In genomic region chrX:17601345-17601744, ce11 we compare ENCODE assay signal across 3 worm cellular contexts.
TF ChIP-seq lines count a peak whose summit lies in the region.

No protein-coding gene starts in this region.

TF ChIP-seq in whole organism, L1 larva, 84 proteins besides CTCF, POLR2A, EP300 and RAD21 (continued from another document):
- TF ChIP-seq ztf-11 (tag; optimal IDR thresholded peaks at IDR 0.05; lab: Kevin White, UChicago): no peak
TF ChIP-seq in whole organism, L1 larva: peak in this region for 6.

TF ChIP-seq in whole organism, L2 larva, 48 proteins besides CTCF, POLR2A, EP300 and RAD21 (continued from another document):
- TF ChIP-seq sma-9 (GFP tag; optimal IDR thresholded peaks at IDR 0.05; lab: Kevin White, UChicago) (peak; percentile 41), sma-9 (tag; optimal IDR thresholded peaks at IDR 0.05; lab: Kevin White, UChicago) (no peak), peb-1 (tag; optimal IDR thresholded peaks at IDR 0.05; lab: Kevin White, UChicago) (no peak), nhr-237 (tag; optimal IDR thresholded peaks at IDR 0.05; lab: Kevin White, UChicago) (no peak), fos-1 (tag; optimal IDR thresholded peaks at IDR 0.05; lab: Kevin White, UChicago) (peak; percentile 81)

TF ChIP-seq in whole organism, L4 larva, 104 proteins besides CTCF, POLR2A, EP300 and RAD21 (continued from another document):
- TF ChIP-seq mep-1 (tag; optimal IDR thresholded peaks at IDR 0.05; lab: Kevin White, UChicago): peak; percentile 36
- TF ChIP-seq dmd-6 (GFP tag; IDR thresholded peaks at IDR 0.05; lab: Robert Waterston, UW): peak; percentile 55
- no peak for TF ChIP-seq Y5F2A.4 (GFP tag; optimal IDR thresholded peaks at IDR 0.05; lab: Kevin White, UChicago)
- TF ChIP-seq D1046.2 (GFP tag; IDR thresholded peaks at IDR 0.05; lab: Robert Waterston, UW): no peak
- TF ChIP-seq lin-39 (tag; optimal IDR thresholded peaks at IDR 0.05; lab: Kevin White, UChicago): no peak
- no peak for TF ChIP-seq F26F4.8 (GFP tag; conservative IDR thresholded peaks at IDR 0.05; lab: Robert Waterston, UW)
- no peak for TF ChIP-seq ztf-11 (tag; optimal IDR thresholded peaks at IDR 0.05; lab: Kevin White, UChicago)
- no peak for TF ChIP-seq ceh-62 (tag; optimal IDR thresholded peaks at IDR 0.05; lab: Kevin White, UChicago)
- no peak for TF ChIP-seq nhr-6 (tag; optimal IDR thresholded peaks at IDR 0.05; lab: Kevin White, UChicago)
- TF ChIP-seq nhr-42 (GFP tag; IDR thresholded peaks at IDR 0.05; lab: Robert Waterston, UW): no peak
- TF ChIP-seq lim-7 (GFP tag; IDR thresholded peaks at IDR 0.05; lab: Robert Waterston, UW): no peak
- TF ChIP-seq ces-1 (GFP tag; optimal IDR thresholded peaks at IDR 0.05; lab: Kevin White, UChicago): no peak
- TF ChIP-seq Y75B8A.6 (GFP tag; IDR thresholded peaks at IDR 0.05; lab: Robert Waterston, UW): no peak
- peak; percentile 58 for TF ChIP-seq nhr-77 (tag; optimal IDR thresholded peaks at IDR 0.05; lab: Kevin White, UChicago)
- no peak for TF ChIP-seq attf-4 (tag; optimal IDR thresholded peaks at IDR 0.05; lab: Kevin White, UChicago)
- TF ChIP-seq madf-9 (GFP tag; conservative IDR thresholded peaks at IDR 0.05; lab: Robert Waterston, UW): no peak
- TF ChIP-seq mxl-3 (GFP tag; optimal IDR thresholded peaks at IDR 0.05; lab: Kevin White, UChicago): no peak
- no peak for TF ChIP-seq lin-13 (GFP tag; optimal IDR thresholded peaks at IDR 0.05; lab: Kevin White, UChicago)
- TF ChIP-seq hlh-11 (tag; optimal IDR thresholded peaks at IDR 0.05; lab: Kevin White, UChicago): peak; percentile 64
- TF ChIP-seq daf-16 (GFP tag; optimal IDR thresholded peaks at IDR 0.05; lab: Kevin White, UChicago): no peak
- peak; percentile 96 for TF ChIP-seq daf-16 (tag; optimal IDR thresholded peaks at IDR 0.05; lab: Kevin White, UChicago)
- TF ChIP-seq daf-8 (GFP tag; IDR thresholded peaks at IDR 0.05; lab: Robert Waterston, UW): no peak
- TF ChIP-seq Y48G9A.11 (GFP tag; IDR thresholded peaks at IDR 0.05; lab: Robert Waterston, UW): no peak
- no peak for TF ChIP-seq pha-4 (GFP tag; IDR thresholded peaks at IDR 0.05; lab: Robert Waterston, UW)
- no peak for TF ChIP-seq pha-4 (tag; optimal IDR thresholded peaks at IDR 0.05; lab: Kevin White, UChicago)
- no peak for TF ChIP-seq vab-7 (GFP tag; IDR thresholded peaks at IDR 0.05; lab: Robert Waterston, UW)
- no peak for TF ChIP-seq ZK337.2 (GFP tag; IDR thresholded peaks at IDR 0.05; lab: Robert Waterston, UW)
- TF ChIP-seq ama-1 (optimal IDR thresholded peaks at IDR 0.05; lab: Kevin White, UChicago): no peak
- TF ChIP-seq hmg-1.1 (GFP tag; IDR thresholded peaks at IDR 0.05; lab: Robert Waterston, UW): no peak
- TF ChIP-seq php-3 (GFP tag; IDR thresholded peaks at IDR 0.05; lab: Robert Waterston, UW): peak; percentile 73
- TF ChIP-seq F10B5.3 (tag; optimal IDR thresholded peaks at IDR 0.05; lab: Kevin White, UChicago): no peak
- no peak for TF ChIP-seq lin-38 (GFP tag; IDR thresholded peaks at IDR 0.05; lab: Robert Waterston, UW)
- TF ChIP-seq F49E8.2 (tag; optimal IDR thresholded peaks at IDR 0.05; lab: Kevin White, UChicago; ENCODE audit: borderline replicate concordance): no peak
- no peak for TF ChIP-seq mdt-29 (GFP tag; IDR thresholded peaks at IDR 0.05; lab: Robert Waterston, UW)
